Worm (Caenorhabditis elegans) whole organism, mixed stage, embryonic: ENCODE results near the gene brd-1.

Experiments used
- bed-3 ChIP-seq: fragments of 200-800 bp; sonication (Bioruptor generic); optimal IDR thresholded peaks from 3 replicates; lab custom pipeline; 2018; ENCODE audit warnings: mild to moderate bottlenecking, missing genetic modification characterization, moderate library complexity, missing compliant biosample characterization
- blmp-1 ChIP-seq: fragments of 150-350 bp; optimal IDR thresholded peaks from 2 replicates; lab custom pipeline; 2014; ENCODE audit warnings: missing biosample characterization, missing genetic modification characterization
- ceh-39 ChIP-seq: fragments of 150-350 bp; optimal IDR thresholded peaks from 2 replicates; lab custom pipeline; 2014; ENCODE audit warnings: missing biosample characterization, missing genetic modification characterization
- ceh-83 ChIP-seq: fragments of 200-800 bp; sonication (Bioruptor generic); optimal IDR thresholded peaks from 2 replicates; lab custom pipeline; 2018; ENCODE audit warnings: mild to moderate bottlenecking, missing genetic modification characterization, missing compliant biosample characterization
- ces-1 ChIP-seq: fragments of 150-350 bp; optimal IDR thresholded peaks from 2 replicates; lab custom pipeline; 2014; ENCODE audit warnings: missing biosample characterization, missing genetic modification reagents, missing genetic modification characterization
- drap-1 ChIP-seq: fragments of 200-800 bp; sonication (Bioruptor generic); optimal IDR thresholded peaks from 3 replicates; lab custom pipeline; 2018; ENCODE audit warnings: mild to moderate bottlenecking, missing genetic modification characterization, missing compliant biosample characterization
- elt-1 ChIP-seq: sonication (generic microtip); optimal IDR thresholded peaks from 2 replicates; lab custom pipeline; 2017; ENCODE audit warnings: missing genetic modification characterization, mild to moderate bottlenecking, missing compliant biosample characterization, antibody characterized with exemption, moderate library complexity, borderline replicate concordance; ENCODE audit not compliant: insufficient read depth
- elt-3 ChIP-seq: fragments of 150-350 bp; optimal IDR thresholded peaks from 2 replicates; lab custom pipeline; 2014; ENCODE audit warnings: missing biosample characterization, missing genetic modification characterization
- flh-1 ChIP-seq: fragments of 200-800 bp; sonication (Bioruptor generic); optimal IDR thresholded peaks from 2 replicates; lab custom pipeline; 2018; ENCODE audit warnings: mild to moderate bottlenecking, missing genetic modification characterization, moderate library complexity, missing compliant biosample characterization
- ham-2 ChIP-seq: fragments of 200-800 bp; sonication (Bioruptor generic); optimal IDR thresholded peaks from 2 replicates; lab custom pipeline; 2018; ENCODE audit warnings: mild to moderate bottlenecking, missing genetic modification characterization, missing compliant biosample characterization
- hlh-1 ChIP-seq: fragments of 150-350 bp; optimal IDR thresholded peaks from 2 replicates; lab custom pipeline; 2014; ENCODE audit warnings: missing biosample characterization, missing genetic modification reagents, missing genetic modification characterization
- lin-13 ChIP-seq: fragments of 150-350 bp; optimal IDR thresholded peaks from 2 replicates; lab custom pipeline; 2014; ENCODE audit warnings: missing biosample characterization, missing genetic modification characterization
- lin-32 ChIP-seq: fragments of 200-800 bp; sonication (Bioruptor generic); optimal IDR thresholded peaks from 2 replicates; lab custom pipeline; 2018; ENCODE audit warnings: mild to moderate bottlenecking, missing genetic modification characterization, missing compliant biosample characterization
- lsy-2 ChIP-seq: fragments of 150-350 bp; optimal IDR thresholded peaks from 2 replicates; lab custom pipeline; 2014; ENCODE audit warnings: missing biosample characterization, missing genetic modification characterization
- mab-5 ChIP-seq: fragments of 150-350 bp; optimal IDR thresholded peaks from 2 replicates; lab custom pipeline; 2014; ENCODE audit warnings: missing biosample characterization, missing genetic modification characterization
- mep-1 ChIP-seq: fragments of 150-350 bp; optimal IDR thresholded peaks from 2 replicates; lab custom pipeline; 2017; ENCODE audit warnings: missing biosample characterization, missing genetic modification reagents, missing genetic modification characterization, inconsistent platforms
- mls-2 ChIP-seq: sonication (generic microtip); optimal IDR thresholded peaks from 2 replicates; lab custom pipeline; 2016; ENCODE audit warnings: mild to moderate bottlenecking, missing genetic modification characterization, moderate library complexity, missing compliant biosample characterization
- nhr-12 ChIP-seq: fragments of 150-350 bp; optimal IDR thresholded peaks from 2 replicates; lab custom pipeline; 2014; ENCODE audit warnings: missing biosample characterization, missing genetic modification characterization
- nhr-2 ChIP-seq: fragments of 150-350 bp; optimal IDR thresholded peaks from 2 replicates; lab custom pipeline; 2014; ENCODE audit warnings: missing biosample characterization, missing genetic modification characterization
- nhr-237 ChIP-seq: fragments of 150-350 bp; optimal IDR thresholded peaks from 2 replicates; lab custom pipeline; 2014; ENCODE audit warnings: missing biosample characterization, missing genetic modification characterization
- nhr-76 ChIP-seq: sonication (generic microtip); optimal IDR thresholded peaks from 2 replicates; lab custom pipeline; 2017; ENCODE audit warnings: missing biosample characterization, missing genetic modification characterization
- pha-4 ChIP-seq: fragments of 150-350 bp; optimal IDR thresholded peaks from 2 replicates; lab custom pipeline; 2018; ENCODE audit warnings: missing biosample characterization, missing genetic modification reagents, missing genetic modification characterization
- sem-2 ChIP-seq: fragments of 200-800 bp; sonication (Bioruptor generic); optimal IDR thresholded peaks from 2 replicates; lab custom pipeline; 2018; ENCODE audit warnings: mild to moderate bottlenecking, missing genetic modification characterization, missing compliant biosample characterization
- snpc-4 ChIP-seq: fragments of 150-350 bp; optimal IDR thresholded peaks from 2 replicates; lab custom pipeline; 2014; ENCODE audit warnings: missing biosample characterization, missing genetic modification characterization
- tbx-8 ChIP-seq: fragments of 200-800 bp; sonication (Bioruptor generic); optimal IDR thresholded peaks from 2 replicates; lab custom pipeline; 2018; ENCODE audit warnings: mild to moderate bottlenecking, missing genetic modification characterization, moderate library complexity, missing compliant biosample characterization
- unc-39 ChIP-seq: fragments of 150-350 bp; optimal IDR thresholded peaks from 2 replicates; lab custom pipeline; 2014; ENCODE audit warnings: missing biosample characterization, missing genetic modification characterization
- unc-62 ChIP-seq: fragments of 150-350 bp; optimal IDR thresholded peaks from 2 replicates; lab custom pipeline; 2014; ENCODE audit warnings: missing biosample characterization, missing genetic modification reagents, missing genetic modification characterization
- zip-8 ChIP-seq: fragments of 150-350 bp; optimal IDR thresholded peaks from 2 replicates; lab custom pipeline; 2014; ENCODE audit warnings: missing biosample characterization, missing genetic modification characterization
- ztf-11 ChIP-seq: fragments of 150-350 bp; optimal IDR thresholded peaks from 2 replicates; lab custom pipeline; 2014; ENCODE audit warnings: missing biosample characterization, missing genetic modification characterization

brd-1 gene

ce11 chrIII:6888999-6889824, at the start of gene brd-1, which contains the start of gene K04C2.2:
brd-1 (minus strand) TSS chrIII:6889504.
K04C2.2 (plus strand) TSS chrIII:6889774.
- peak; percentile 48 for TF ChIP-seq ces-1 (GFP tag; lab: Kevin White, UChicago)
- no peak for TF ChIP-seq hlh-1 (tag; lab: Kevin White, UChicago)

- TF ChIP-seq nhr-12 (tag; lab: Kevin White, UChicago), result no peak
- TF ChIP-seq zip-8 (tag; lab: Kevin White, UChicago), result no peak
- no peak for TF ChIP-seq ceh-83 (GFP tag; lab: Kevin White, UChicago)
- TF ChIP-seq tbx-8 (GFP tag; lab: Kevin White, UChicago), result no peak
- TF ChIP-seq, all 35 proteins: peak for 0
Measured at ce11 chrIII:6935269-6936017, 46.1 kb upstream of the brd-1 start, which contains the start of the genes F57B9.8 and coq-2. F57B9.8 (minus strand) TSS chrIII:6935319. coq-2 (plus strand) TSS chrIII:6935967.

- TF ChIP-seq ces-1 (GFP tag; lab: Kevin White, UChicago), result no peak
- TF ChIP-seq tbx-8 (GFP tag; lab: Kevin White, UChicago), result no peak
- TF ChIP-seq ham-2 (GFP tag; lab: Kevin White, UChicago), result no peak
- TF ChIP-seq sem-2, result no peak
- no peak for TF ChIP-seq snpc-4 (tag; lab: Kevin White, UChicago)
- TF ChIP-seq unc-39 (tag; lab: Kevin White, UChicago), result no peak
- TF ChIP-seq mab-5, result no peak
- no peak for TF ChIP-seq zip-8 (tag; lab: Kevin White, UChicago)
- TF ChIP-seq pha-4 (tag; lab: Kevin White, UChicago), result no peak
- TF ChIP-seq mep-1 (tag; lab: Kevin White, UChicago), result no peak
- TF ChIP-seq bed-3, result no peak
- no peak for TF ChIP-seq unc-62 (GFP tag; lab: Kevin White, UChicago)
- TF ChIP-seq mls-2, result no peak
- no peak for TF ChIP-seq nhr-12 (tag; lab: Kevin White, UChicago)
- no peak for TF ChIP-seq blmp-1 (tag; lab: Kevin White, UChicago)
- TF ChIP-seq ceh-39, result no peak
Measured at ce11 chrIII:6931896-6932295, 42.6 kb upstream of the brd-1 start, which contains the start of gene byn-1. byn-1 (plus strand) TSS chrIII:6932001.

ce11 chrIII:6929558-6930167, 40.4 kb upstream of the brd-1 start, which contains the start of gene inf-1:
inf-1 (plus strand) TSS chrIII:6930134.
- TF ChIP-seq nhr-76 (tag; lab: Kevin White, UChicago) (no peak), lin-32 (GFP tag; lab: Kevin White, UChicago) (no peak), zip-8 (tag; lab: Kevin White, UChicago) (no peak), nhr-12 (tag; lab: Kevin White, UChicago) (no peak), ceh-39 (no peak), lin-13 (tag; lab: Kevin White, UChicago) (no peak), ham-2 (GFP tag; lab: Kevin White, UChicago) (no peak), bed-3 (no peak), elt-1 (tag; lab: Kevin White, UChicago) (no peak), blmp-1 (tag; lab: Kevin White, UChicago) (no peak), drap-1 (GFP tag; lab: Kevin White, UChicago) (no peak), lsy-2 (tag; lab: Kevin White, UChicago) (peak; percentile 52), pha-4 (tag; lab: Kevin White, UChicago) (no peak), mep-1 (tag; lab: Kevin White, UChicago) (no peak), hlh-1 (tag; lab: Kevin White, UChicago) (no peak), nhr-237 (tag; lab: Kevin White, UChicago) (peak; percentile 28)

ce11 chrIII:6928725-6929124, 39.4 kb upstream of the brd-1 start, which contains the start of gene flap-1:
flap-1 (minus strand) TSS chrIII:6928825.
- TF ChIP-seq mep-1 (tag; lab: Kevin White, UChicago) (no peak), drap-1 (GFP tag; lab: Kevin White, UChicago) (no peak), hlh-1 (tag; lab: Kevin White, UChicago) (peak; percentile 38), ztf-11 (no peak), nhr-76 (tag; lab: Kevin White, UChicago) (no peak), nhr-2 (tag; lab: Kevin White, UChicago) (no peak), lsy-2 (tag; lab: Kevin White, UChicago) (no peak), unc-62 (GFP tag; lab: Kevin White, UChicago) (no peak), pha-4 (tag; lab: Kevin White, UChicago) (peak; percentile 41), ces-1 (GFP tag; lab: Kevin White, UChicago) (no peak), zip-8 (tag; lab: Kevin White, UChicago) (no peak), ceh-83 (GFP tag; lab: Kevin White, UChicago) (no peak), ham-2 (GFP tag; lab: Kevin White, UChicago) (no peak), elt-1 (tag; lab: Kevin White, UChicago) (no peak), elt-3 (tag; lab: Kevin White, UChicago) (no peak), flh-1 (GFP tag; lab: Kevin White, UChicago) (no peak), ceh-39 (no peak)
